Worm (Caenorhabditis elegans): ENCODE data around the gene F43E2.11.

Gene F43E2.11

ce11 chrII:7408192-7408591 is 38.1 kb upstream of the F43E2.11 start, which contains the start of gene srd-55:
Gene srd-55 (plus strand): TSS chrII:7408492.
- TF ChIP-seq sup-37 (GFP tag; optimal IDR thresholded peaks at IDR 0.05) (no peak), unc-62 (GFP tag; optimal IDR thresholded peaks at IDR 0.05) (no peak), egl-13 (tag; optimal IDR thresholded peaks at IDR 0.05) (no peak), fos-1 (tag; optimal IDR thresholded peaks at IDR 0.05) (no peak), aly-2 (tag; optimal IDR thresholded peaks at IDR 0.05) (no peak), fkh-4 (tag; optimal IDR thresholded peaks at IDR 0.05; ENCODE audit: borderline replicate concordance) (no peak), mdl-1 (tag; optimal IDR thresholded peaks at IDR 0.05) (no peak), ceh-8 (GFP tag; optimal IDR thresholded peaks at IDR 0.05) (no peak), C34B4.2 (tag; optimal IDR thresholded peaks at IDR 0.05) (no peak), lin-13 (GFP tag; optimal IDR thresholded peaks at IDR 0.05) (no peak), hlh-17 (GFP tag; optimal IDR thresholded peaks at IDR 0.05; ENCODE audit: borderline replicate concordance) (no peak), elt-3 (tag; optimal IDR thresholded peaks at IDR 0.05) (no peak), nhr-237 (tag; optimal IDR thresholded peaks at IDR 0.05) (no peak), nhr-85 (tag) (no peak), nhr-90 (tag; optimal IDR thresholded peaks at IDR 0.05; ENCODE audit: poor library complexity) (no peak), nhr-20 (tag; optimal IDR thresholded peaks at IDR 0.05) (no peak), dpl-1 (GFP tag; optimal IDR thresholded peaks at IDR 0.05) (no peak)

- TF ChIP-seq blmp-1 (tag; optimal IDR thresholded peaks at IDR 0.05): peak; percentile 67
- TF ChIP-seq xbp-1 (tag; optimal IDR thresholded peaks at IDR 0.05): no peak
Observed at ce11 chrII:7406438-7406837, 36.3 kb upstream of the F43E2.11 start.

- TF ChIP-seq unc-130 (tag; optimal IDR thresholded peaks at IDR 0.05) (no peak), tlp-1 (tag; optimal IDR thresholded peaks at IDR 0.05) (no peak), unc-98 (GFP tag; IDR thresholded peaks at IDR 0.05) (no peak), lin-14 (GFP tag; optimal IDR thresholded peaks at IDR 0.05) (peak; percentile 75), blmp-1 (tag; optimal IDR thresholded peaks at IDR 0.05) (peak; percentile 100), lsy-2 (tag; optimal IDR thresholded peaks at IDR 0.05) (peak in 1 of 2 experiments; percentile 16), nhr-85 (tag) (peak; percentile 88), elt-3 (tag; optimal IDR thresholded peaks at IDR 0.05) (peak in 3 of 6 experiments; percentile 23 to 41 (median 40)), dpl-1 (GFP tag; optimal IDR thresholded peaks at IDR 0.05) (no peak)
Observed at ce11 chrII:7405262-7405661, 35.2 kb upstream of the F43E2.11 start.

ce11 chrII:7404001-7404400 is 33.9 kb upstream of the F43E2.11 start:
- no peak for TF ChIP-seq nhr-90 (tag; optimal IDR thresholded peaks at IDR 0.05; ENCODE audit: poor library complexity)
- TF ChIP-seq blmp-1 (tag; optimal IDR thresholded peaks at IDR 0.05): peak; percentile 16
- no peak for TF ChIP-seq lin-15B (tag; optimal IDR thresholded peaks at IDR 0.05)
- TF ChIP-seq lin-14 (GFP tag; optimal IDR thresholded peaks at IDR 0.05): no peak
- TF ChIP-seq mef-2 (tag; optimal IDR thresholded peaks at IDR 0.05): no peak
- no peak for TF ChIP-seq grh-1 (GFP tag; IDR thresholded peaks at IDR 0.05)
- no peak for TF ChIP-seq ceh-88 (GFP tag; IDR thresholded peaks at IDR 0.05)
- no peak for TF ChIP-seq egl-13 (tag; optimal IDR thresholded peaks at IDR 0.05)
- no peak for TF ChIP-seq rnt-1 (tag; optimal IDR thresholded peaks at IDR 0.05)
- no peak for TF ChIP-seq pag-3 (tag; optimal IDR thresholded peaks at IDR 0.05; ENCODE audit: borderline replicate concordance, insufficient read depth)
- TF ChIP-seq zag-1 (tag; optimal IDR thresholded peaks at IDR 0.05): no peak
- no peak for TF ChIP-seq unc-98 (GFP tag; IDR thresholded peaks at IDR 0.05)
- no peak for TF ChIP-seq dpl-1 (GFP tag; optimal IDR thresholded peaks at IDR 0.05)
- no peak for TF ChIP-seq efl-1 (optimal IDR thresholded peaks at IDR 0.05)
- TF ChIP-seq efl-1 (GFP tag; optimal IDR thresholded peaks at IDR 0.05 in 1 of 2): peak in 1 of 2 experiments; percentile 69
- TF ChIP-seq unc-62 (GFP tag; optimal IDR thresholded peaks at IDR 0.05): no peak
- TF ChIP-seq pqm-1 (tag; optimal IDR thresholded peaks at IDR 0.05): no peak

DNA sequence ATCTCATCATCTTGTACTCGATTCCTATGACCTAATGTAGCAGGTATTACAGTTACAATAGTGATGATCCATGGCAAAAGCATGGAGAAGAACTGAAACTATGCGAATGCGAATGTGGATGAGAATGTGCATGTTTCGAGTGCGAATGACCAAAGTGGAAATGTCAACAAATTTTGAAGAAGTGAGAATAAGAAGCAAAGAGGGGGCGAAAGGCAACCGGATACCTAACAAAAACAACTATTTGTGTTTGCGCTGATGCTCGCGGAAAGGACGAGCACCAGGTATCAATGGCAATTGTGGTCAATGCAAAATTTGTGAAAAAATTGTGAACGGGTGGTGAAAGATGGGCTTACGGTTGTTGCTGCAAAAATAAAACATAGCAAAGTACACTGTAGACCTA is 32.5 kb upstream of the F43E2.11 start, which contains the start of gene nas-7:
Gene nas-7, minus strand, starts transcription at position 101 of the 400 bp plus-strand sequence.
- TF ChIP-seq nhr-85 (tag): no peak
- TF ChIP-seq zag-1 (tag; optimal IDR thresholded peaks at IDR 0.05): no peak
- TF ChIP-seq nhr-76 (tag; optimal IDR thresholded peaks at IDR 0.05): no peak
- TF ChIP-seq hlh-17 (GFP tag; optimal IDR thresholded peaks at IDR 0.05; ENCODE audit: borderline replicate concordance): no peak
- TF ChIP-seq lin-39 (tag; optimal IDR thresholded peaks at IDR 0.05): no peak
- no peak for TF ChIP-seq fkh-4 (tag; optimal IDR thresholded peaks at IDR 0.05; ENCODE audit: borderline replicate concordance)
- TF ChIP-seq unc-86 (tag; optimal IDR thresholded peaks at IDR 0.05): no peak
- TF ChIP-seq C16A3.4 (tag; optimal IDR thresholded peaks at IDR 0.05): no peak
- no peak for TF ChIP-seq C34B4.2 (tag; optimal IDR thresholded peaks at IDR 0.05)
- no peak for TF ChIP-seq jun-1 (tag; optimal IDR thresholded peaks at IDR 0.05)
